Worm (Caenorhabditis elegans) whole organism, L2 larva: ENCODE measurements around the gene C27F2.7.

Experiments used
- F13H6.1 ChIP-seq: sonication (generic microtip); optimal IDR thresholded peaks from 2 replicates; lab custom pipeline; 2016; ENCODE audit warnings: missing genetic modification characterization, missing compliant biosample characterization
- alr-1 ChIP-seq: fragments of 150-350 bp; optimal IDR thresholded peaks from 2 replicates; lab custom pipeline; 2014; ENCODE audit warnings: missing biosample characterization, missing genetic modification characterization
- ama-1 ChIP-seq: fragments of 150-350 bp; optimal IDR thresholded peaks from 2 replicates; lab custom pipeline; 2018; ENCODE audit warnings: inconsistent platforms
- dmd-4 ChIP-seq: sonication (generic microtip); optimal IDR thresholded peaks from 2 replicates; lab custom pipeline; 2017; ENCODE audit warnings: missing biosample characterization, missing genetic modification characterization
- elt-1 ChIP-seq: fragments of 150-350 bp; optimal IDR thresholded peaks from 2 replicates; lab custom pipeline; 2014; ENCODE audit warnings: missing biosample characterization, missing genetic modification characterization
- lin-39 ChIP-seq: fragments of 150-350 bp; optimal IDR thresholded peaks from 2 replicates; lab custom pipeline; 2014; ENCODE audit warnings: missing biosample characterization, missing genetic modification reagents, missing genetic modification characterization
- nhr-23 ChIP-seq: fragments of 150-350 bp; optimal IDR thresholded peaks from 2 replicates; lab custom pipeline; 2014; ENCODE audit warnings: missing biosample characterization, missing genetic modification reagents, missing genetic modification characterization
- skn-1 ChIP-seq: sonication (generic microtip); optimal IDR thresholded peaks from 2 replicates; lab custom pipeline; 2017; ENCODE audit warnings: missing biosample characterization, missing genetic modification characterization
- snpc-4 ChIP-seq: fragments of 150-350 bp; optimal IDR thresholded peaks from 2 replicates; lab custom pipeline; 2014; ENCODE audit warnings: missing biosample characterization, missing genetic modification characterization
- unc-39 ChIP-seq: fragments of 150-350 bp; optimal IDR thresholded peaks from 2 replicates; lab custom pipeline; 2014; ENCODE audit warnings: missing biosample characterization, missing genetic modification characterization
- unc-62 ChIP-seq: fragments of 150-350 bp; optimal IDR thresholded peaks from 2 replicates; lab custom pipeline; 2014; ENCODE audit warnings: missing biosample characterization, missing genetic modification reagents, missing genetic modification characterization
- ztf-11 ChIP-seq: sonication (generic microtip); optimal IDR thresholded peaks from 2 replicates; lab custom pipeline; 2017; ENCODE audit warnings: missing biosample characterization, missing genetic modification characterization

DNA sequence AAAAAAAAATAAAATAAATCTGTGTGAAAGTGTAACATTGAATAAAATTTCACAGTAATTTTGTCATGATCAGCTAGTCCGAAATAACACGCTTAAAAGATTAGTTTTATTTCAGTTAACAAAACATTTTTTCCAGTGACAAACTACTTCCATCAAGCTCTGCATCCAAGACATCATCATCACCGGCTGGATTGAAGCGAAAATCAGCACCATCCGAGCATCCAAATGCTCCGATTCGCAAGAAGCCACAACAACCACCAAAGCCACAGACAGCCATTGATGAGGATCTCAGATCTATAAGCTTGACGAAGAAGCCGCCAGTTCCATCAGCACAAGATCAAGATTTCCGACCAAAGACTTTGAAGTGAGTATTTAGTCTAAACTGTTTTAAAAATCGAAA, 42.9 kb upstream of the C27F2.7 start:
- no peak for TF ChIP-seq unc-39 (tag; lab: Kevin White, UChicago)
- TF ChIP-seq elt-1 (tag; lab: Kevin White, UChicago), result no peak
- TF ChIP-seq lin-39 (tag; lab: Kevin White, UChicago), result no peak
- TF ChIP-seq snpc-4, result no peak
- no peak for TF ChIP-seq alr-1 (tag; lab: Kevin White, UChicago)
- no peak for TF ChIP-seq nhr-23 (tag; lab: Kevin White, UChicago)
- no peak for TF ChIP-seq dmd-4 (tag; lab: Kevin White, UChicago)
- no peak for TF ChIP-seq skn-1 (tag; lab: Kevin White, UChicago)
- no peak for TF ChIP-seq ama-1
- no peak for TF ChIP-seq ztf-11 (tag; lab: Kevin White, UChicago)
- TF ChIP-seq F13H6.1 (tag; lab: Kevin White, UChicago), result no peak
- TF ChIP-seq unc-62, result no peak
